Fruit fly (Drosophila melanogaster): Measurements from ENCODE around the gene CG10341.

dm6 chr2L:18705617-18706046 lies 7.1 kb downstream of the CG10341 start, which contains the start of gene Jwa:
- TF ChIP-seq CTCF (optimal IDR thresholded peaks at IDR 0.05) (no peak), CG8478 (optimal IDR thresholded peaks at IDR 0.05) (no peak)
